Worm (Caenorhabditis elegans) whole organism, late embryonic: ENCODE measurements around the gene ift-74.

Experiments
- C38D4.7 ChIP-seq: fragments of 200-800 bp; sonication (Bioruptor generic); optimal IDR thresholded peaks from 2 replicates; lab custom pipeline; 2018; ENCODE audit warnings: mild to moderate bottlenecking, missing genetic modification characterization, moderate library complexity, missing compliant biosample characterization
- F13H6.1 ChIP-seq: sonication (generic microtip); optimal IDR thresholded peaks from 2 replicates; lab custom pipeline; 2016; ENCODE audit warnings: missing genetic modification characterization, missing compliant biosample characterization
- ceh-2 ChIP-seq: sonication (generic microtip); optimal IDR thresholded peaks from 2 replicates; lab custom pipeline; 2016; ENCODE audit warnings: missing genotype, missing genetic modification characterization, missing compliant biosample characterization
- elt-2 ChIP-seq: sonication (generic microtip); optimal IDR thresholded peaks from 2 replicates; lab custom pipeline; 2016; ENCODE audit warnings: missing genetic modification reagents, missing genetic modification characterization, missing compliant biosample characterization
- nhr-11 ChIP-seq: fragments of 150-350 bp; optimal IDR thresholded peaks from 2 replicates; lab custom pipeline; 2014; ENCODE audit warnings: missing biosample characterization, missing genetic modification characterization
- tbx-2 ChIP-seq: sonication (generic microtip); optimal IDR thresholded peaks from 2 replicates; lab custom pipeline; 2016; ENCODE audit warnings: missing genetic modification characterization, missing compliant biosample characterization

DNA sequence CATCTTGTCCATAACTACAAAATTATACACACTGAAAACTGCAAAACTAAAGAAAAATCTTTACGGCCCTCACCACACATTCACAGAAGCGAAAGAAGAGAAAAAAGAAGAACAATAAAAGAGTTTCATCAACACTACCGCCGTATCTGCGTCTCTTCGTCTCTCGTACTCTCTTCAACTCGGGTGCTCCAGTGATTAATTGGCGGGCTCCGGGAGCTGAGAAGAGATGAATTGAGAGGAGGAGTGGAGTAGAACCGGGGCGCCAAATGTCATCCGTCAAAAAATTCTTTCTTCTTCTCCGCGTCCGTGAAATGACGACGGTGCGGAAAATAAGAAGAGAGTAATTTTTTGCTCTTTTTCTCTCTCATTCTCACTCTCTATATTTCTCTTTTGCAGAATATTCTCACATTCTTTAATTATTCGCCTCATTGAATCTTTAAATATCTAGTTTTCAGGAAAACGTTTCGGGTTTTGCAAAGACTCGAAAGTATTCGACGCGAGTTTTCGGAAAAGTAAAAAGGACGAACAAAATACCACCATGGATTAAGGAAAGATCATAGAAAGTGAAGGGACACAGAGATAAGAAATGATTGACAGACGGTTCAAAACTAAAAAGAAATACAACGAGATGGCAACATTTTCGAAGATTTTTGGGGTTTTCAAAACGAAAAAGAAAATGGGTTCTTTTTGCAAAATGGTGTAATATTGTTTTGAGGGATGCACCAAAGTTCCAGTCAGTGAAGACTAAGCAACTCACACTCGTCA is 27.9 kb downstream of the ift-74 start:
- TF ChIP-seq elt-2 (tag; lab: Kevin White, UChicago) (no peak), F13H6.1 (tag; lab: Kevin White, UChicago) (no peak), ceh-2 (tag; lab: Kevin White, UChicago) (no peak), tbx-2 (tag; lab: Kevin White, UChicago) (no peak), C38D4.7 (GFP tag; lab: Kevin White, UChicago) (no peak), nhr-11 (no peak)
